Worm (Caenorhabditis elegans): ENCODE results near the gene srh-134.

ce11 chrV:18066257-18066783, 49.2 kb upstream of the srh-134 start, which contains the start of gene Y59A8B.8:
- no peak for TF ChIP-seq tab-1 (GFP tag; IDR thresholded peaks at IDR 0.05)
- no peak for TF ChIP-seq ztf-23 (GFP tag; IDR thresholded peaks at IDR 0.05)
- no peak for TF ChIP-seq flt-1 (GFP tag; IDR thresholded peaks at IDR 0.05)
